Worm (Caenorhabditis elegans) whole organism, midembryonic: ENCODE measurements around the gene rei-2.

Experiments
- cog-1 ChIP-seq: sonication (generic microtip); optimal IDR thresholded peaks from 2 replicates; lab custom pipeline; 2016; ENCODE audit warnings: missing genetic modification characterization, missing compliant biosample characterization
- flt-1 ChIP-seq: fragments of 200-800 bp; sonication (Bioruptor generic); IDR thresholded peaks from 2 replicates; pipeline ENCODE4 v1.3.6; 2022; ENCODE audit warnings: missing genetic modification characterization, missing compliant biosample characterization
- med-1 ChIP-seq: sonication (generic microtip); optimal IDR thresholded peaks from 2 replicates; lab custom pipeline; 2017; ENCODE audit warnings: missing genetic modification characterization, mild to moderate bottlenecking, missing compliant biosample characterization, antibody characterized with exemption, missing genetic modification reagents; ENCODE audit not compliant: insufficient read depth
- ref-1 ChIP-seq: fragments of 200-800 bp; sonication (Bioruptor generic); conservative IDR thresholded peaks from 2 replicates; pipeline ENCODE4 v1.3.6; 2022; ENCODE audit warnings: missing genetic modification reagents, missing genetic modification characterization, missing compliant biosample characterization
- ztf-23 ChIP-seq: fragments of 200-800 bp; sonication (Bioruptor generic); IDR thresholded peaks from 2 replicates; pipeline ENCODE4 v1.3.6; 2022; ENCODE audit warnings: missing genetic modification reagents, missing genetic modification characterization, missing compliant biosample characterization

DNA sequence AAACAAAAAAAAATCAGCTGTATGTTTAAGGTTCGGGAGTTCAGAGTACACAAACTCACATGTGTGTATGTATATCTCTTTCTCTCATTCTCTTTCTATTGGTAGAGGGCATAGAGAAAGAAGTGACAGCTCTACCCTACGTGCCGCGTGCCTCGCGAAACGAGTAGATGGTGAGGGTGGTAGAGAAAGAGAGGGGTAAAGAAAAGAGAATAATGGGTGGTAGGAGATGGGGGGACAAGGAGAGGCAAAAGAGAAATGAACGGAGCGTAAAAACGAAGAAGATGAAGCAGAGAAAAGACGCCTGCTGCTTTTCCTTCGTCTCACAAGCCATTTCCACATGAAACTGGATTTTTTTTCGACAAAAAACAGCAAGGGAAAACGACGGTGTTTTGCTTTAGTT, 5.2 kb upstream of the rei-2 start:
- 0 out of 2 replicates have a peak, but pooled peaks have one; percentile 47 for TF ChIP-seq ztf-23 (GFP tag; lab: Robert Waterston, UW)
- 0 out of 2 replicates have a peak, but pooled peaks have one; percentile 34 for TF ChIP-seq ref-1 (GFP tag; lab: Robert Waterston, UW)
- TF ChIP-seq cog-1 (tag; lab: Kevin White, UChicago), result peak; percentile 70
- peak; percentile 74 for TF ChIP-seq flt-1 (GFP tag; lab: Robert Waterston, UW)
- TF ChIP-seq med-1, result no peak
